Fruit fly (Drosophila melanogaster) whole organism, wandering third instar larva: Measurements from ENCODE around the gene CG12448.

Experiments
- Abd-B ChIP-seq: fragments of >200 bp; optimal IDR thresholded peaks from 2 replicates; lab custom pipeline; 2017; ENCODE audit warnings: missing biosample characterization, missing genetic modification characterization
- psq ChIP-seq: fragments of 200-800 bp; sonication (Bioruptor generic); optimal IDR thresholded peaks from 3 replicates; lab custom pipeline; 2017; ENCODE audit warnings: missing biosample characterization, mild to moderate bottlenecking, missing genetic modification characterization, moderate library complexity
- usp ChIP-seq: fragments of >200 bp; optimal IDR thresholded peaks from 2 replicates; lab custom pipeline; 2017; ENCODE audit warnings: missing biosample characterization, missing genetic modification characterization

- TF ChIP-seq psq (no peak), Abd-B (no peak), usp (GFP tag; lab: Kevin White, UChicago) (no peak)
Measured at dm6 chr2L:15949457-15949856, 8.2 kb downstream of the CG12448 start.
